Worm (Caenorhabditis elegans): ENCODE measurements around the gene srg-33.

srg-33 gene

DNA sequence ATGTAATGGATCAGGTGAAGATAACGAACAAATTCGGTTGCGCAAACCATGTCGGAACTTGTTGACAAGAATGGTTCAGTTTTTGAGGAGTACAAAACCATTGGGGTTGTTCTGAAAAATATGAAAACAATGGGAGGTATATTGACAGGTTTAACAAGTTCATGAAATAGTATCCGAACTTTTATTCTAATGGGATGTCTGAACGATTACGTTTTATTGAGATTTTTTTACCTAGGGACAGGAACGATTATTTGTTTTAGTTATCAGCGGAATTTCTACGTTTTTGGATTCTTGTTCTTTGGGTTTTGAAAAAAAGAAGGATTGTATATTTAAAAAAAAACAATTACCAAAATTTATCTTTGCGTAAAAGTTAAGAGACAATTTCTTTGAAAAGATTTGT lies 11.1 kb upstream of the srg-33 start, which contains the start of gene str-135:
str-135 (minus strand) TSS at position 101 of the 400 bp plus-strand sequence.
- TF ChIP-seq lin-15B (tag; optimal IDR thresholded peaks at IDR 0.05) (no peak), efl-1 (optimal IDR thresholded peaks at IDR 0.05) (no peak), efl-1 (GFP tag; optimal IDR thresholded peaks at IDR 0.05 in 1 of 2) (peak in 1 of 2 experiments; percentile 89), aha-1 (tag; optimal IDR thresholded peaks at IDR 0.05) (no peak)

- TF ChIP-seq efl-1 (optimal IDR thresholded peaks at IDR 0.05) = no peak
- TF ChIP-seq efl-1 (GFP tag; optimal IDR thresholded peaks at IDR 0.05 in 1 of 2) = peak in 1 of 2 experiments; percentile 89
- TF ChIP-seq zip-4 (GFP tag; optimal IDR thresholded peaks at IDR 0.05) = no peak
Measured at ce11 chrV:8281646-8282045, 10.2 kb upstream of the srg-33 start.

- TF ChIP-seq tlp-1 (tag; optimal IDR thresholded peaks at IDR 0.05) (no peak), efl-1 (optimal IDR thresholded peaks at IDR 0.05) (no peak), efl-1 (GFP tag; optimal IDR thresholded peaks at IDR 0.05 in 1 of 2) (peak in 1 of 2 experiments; percentile 24)
Measured at ce11 chrV:8282933-8283332, 8.9 kb upstream of the srg-33 start.

ce11 chrV:8284800-8285199 lies 7.1 kb upstream of the srg-33 start, which contains the start of gene slc-17.5:
Gene slc-17.5, minus strand, starts transcription at chrV:8284900.
- TF ChIP-seq snpc-4 (tag; optimal IDR thresholded peaks at IDR 0.05) = no peak
- TF ChIP-seq sox-4 (tag; optimal IDR thresholded peaks at IDR 0.05) = no peak
- no peak for TF ChIP-seq ceh-88 (GFP tag; IDR thresholded peaks at IDR 0.05)
- no peak for TF ChIP-seq grh-1 (GFP tag; IDR thresholded peaks at IDR 0.05)
- TF ChIP-seq dsc-1 (tag; optimal IDR thresholded peaks at IDR 0.05) = no peak
- no peak for TF ChIP-seq unc-30 (tag; optimal IDR thresholded peaks at IDR 0.05)
- TF ChIP-seq nhr-19 (GFP tag; conservative IDR thresholded peaks at IDR 0.05) = no peak
- no peak for TF ChIP-seq pqm-1 (tag; optimal IDR thresholded peaks at IDR 0.05)
- no peak for TF ChIP-seq elt-2 (tag; optimal IDR thresholded peaks at IDR 0.05)
- TF ChIP-seq tlp-1 (tag; optimal IDR thresholded peaks at IDR 0.05) = no peak
- no peak for TF ChIP-seq swsn-7 (tag; optimal IDR thresholded peaks at IDR 0.05)
- no peak for TF ChIP-seq irx-1 (tag; optimal IDR thresholded peaks at IDR 0.05)
- no peak for TF ChIP-seq alr-1 (tag; optimal IDR thresholded peaks at IDR 0.05; ENCODE audit: borderline replicate concordance)
- TF ChIP-seq nhr-11 (tag; optimal IDR thresholded peaks at IDR 0.05) = no peak
- no peak for TF ChIP-seq mab-9 (GFP tag; IDR thresholded peaks at IDR 0.05)
- TF ChIP-seq hlh-17 (GFP tag; optimal IDR thresholded peaks at IDR 0.05; ENCODE audit: borderline replicate concordance) = no peak

- TF ChIP-seq C04F5.9 (tag; optimal IDR thresholded peaks at IDR 0.05) (no peak), skn-1 (tag; optimal IDR thresholded peaks at IDR 0.05) (no peak), rnt-1 (tag; optimal IDR thresholded peaks at IDR 0.05) (no peak), nhr-11 (tag; optimal IDR thresholded peaks at IDR 0.05) (no peak), blmp-1 (tag; optimal IDR thresholded peaks at IDR 0.05) (no peak), fkh-4 (tag; optimal IDR thresholded peaks at IDR 0.05; ENCODE audit: borderline replicate concordance) (no peak), nhr-71 (tag; optimal IDR thresholded peaks at IDR 0.05) (no peak), alr-1 (tag; optimal IDR thresholded peaks at IDR 0.05; ENCODE audit: borderline replicate concordance) (no peak), zag-1 (tag; optimal IDR thresholded peaks at IDR 0.05) (no peak), pqm-1 (tag; optimal IDR thresholded peaks at IDR 0.05) (no peak), isw-1 (GFP tag; IDR thresholded peaks at IDR 0.05) (no peak), F16B12.6 (tag; optimal IDR thresholded peaks at IDR 0.05) (no peak), lin-14 (GFP tag; optimal IDR thresholded peaks at IDR 0.05) (no peak), fos-1 (tag; optimal IDR thresholded peaks at IDR 0.05) (no peak), egl-27 (tag; optimal IDR thresholded peaks at IDR 0.05) (no peak)
Measured at ce11 chrV:8285455-8285854, 6.4 kb upstream of the srg-33 start.
